Worm (Caenorhabditis elegans) whole organism, L4 larva: ENCODE results near the gene F53A10.2.
A peak's percentile ranks its signal among the peaks of the same experiment; 100 is the strongest.

Experiments used
- F10B5.3 ChIP-seq: sonication (generic microtip); optimal IDR thresholded peaks from 2 replicates; lab custom pipeline; 2016; ENCODE audit warnings: mild to moderate bottlenecking, missing genetic modification characterization, missing compliant biosample characterization
- F44E2.7 ChIP-seq: fragments of 200-800 bp; sonication (Bioruptor generic); IDR thresholded peaks from 2 replicates; pipeline ENCODE4 v2.1.2; 2022; ENCODE audit warnings: missing genetic modification characterization, missing compliant biosample characterization
- R02D3.7 ChIP-seq: fragments of 150-350 bp; sonication (generic microtip); optimal IDR thresholded peaks from 3 replicates; lab custom pipeline; 2014; ENCODE audit warnings: missing biosample characterization, missing genetic modification characterization
- T26A8.4 ChIP-seq: fragments of 200-800 bp; sonication (Bioruptor generic); IDR thresholded peaks from 2 replicates; pipeline ENCODE4 v1.3.6; 2022; ENCODE audit warnings: missing genetic modification characterization, missing compliant biosample characterization
- Y48G9A.11 ChIP-seq: fragments of 200-800 bp; sonication (Bioruptor generic); IDR thresholded peaks from 2 replicates; pipeline ENCODE4 v1.3.6; 2022; ENCODE audit warnings: missing genetic modification reagents, missing genetic modification characterization, missing compliant biosample characterization
- aha-1 ChIP-seq: fragments of 150-350 bp; peaks from one replicate; lab custom pipeline; 2014; ENCODE audit warnings: missing biosample characterization, missing genetic modification characterization
- ama-1 ChIP-seq: fragments of 150-350 bp; optimal IDR thresholded peaks from 2 replicates; lab custom pipeline; 2014; ENCODE audit warnings: inconsistent platforms, mixed read lengths
- arid-1 ChIP-seq: fragments of 200-800 bp; sonication (Bioruptor generic); conservative IDR thresholded peaks from 2 replicates; pipeline ENCODE4 v1.3.6; 2022; ENCODE audit warnings: missing genetic modification reagents, missing genetic modification characterization, missing compliant biosample characterization
- ceh-20 ChIP-seq: fragments of 200-800 bp; sonication (Bioruptor generic); IDR thresholded peaks from 2 replicates; pipeline ENCODE4 v1.3.6; 2022; ENCODE audit warnings: missing genetic modification reagents, missing genetic modification characterization, missing compliant biosample characterization
- ceh-82 ChIP-seq: sonication (generic microtip); optimal IDR thresholded peaks from 2 replicates; lab custom pipeline; 2017; ENCODE audit warnings: missing biosample characterization, missing genetic modification characterization
- cey-2 ChIP-seq: sonication (generic microtip); optimal IDR thresholded peaks from 3 replicates; lab custom pipeline; 2017; ENCODE audit warnings: missing genetic modification characterization, mild to moderate bottlenecking, missing compliant biosample characterization, antibody characterized with exemption, borderline replicate concordance; ENCODE audit not compliant: insufficient read depth
- daf-16 ChIP-seq, 3 experiments: sonication (generic microtip); optimal IDR thresholded peaks; 2 replicates each; lab custom pipeline; 2016 to 2017; ENCODE audit warnings: missing genetic modification characterization in 3 of 3, missing genetic modification reagents in 3 of 3, mild to moderate bottlenecking in 2 of 3, missing compliant biosample characterization in 2 of 3, missing biosample characterization in 1 of 3, moderate library complexity in 1 of 3
- daf-19 ChIP-seq: fragments of 200-800 bp; sonication (Bioruptor generic); conservative IDR thresholded peaks from 2 replicates; pipeline ENCODE4 v1.3.6; 2022; ENCODE audit warnings: missing genetic modification characterization, missing compliant biosample characterization
- dmd-6 ChIP-seq: fragments of 200-800 bp; sonication (Bioruptor generic); IDR thresholded peaks from 2 replicates; pipeline ENCODE4 v1.3.6; 2022; ENCODE audit warnings: missing genetic modification reagents, missing genetic modification characterization, missing compliant biosample characterization
- duxl-1 ChIP-seq: sonication (generic microtip); optimal IDR thresholded peaks from 2 replicates; lab custom pipeline; 2016; ENCODE audit warnings: mild to moderate bottlenecking, missing genetic modification characterization, moderate library complexity, missing compliant biosample characterization; ENCODE audit not compliant: poor library complexity
- dve-1 ChIP-seq: sonication (generic microtip); optimal IDR thresholded peaks from 2 replicates; lab custom pipeline; 2017; ENCODE audit warnings: antibody characterized with exemption, mild to moderate bottlenecking, missing genetic modification characterization, missing compliant biosample characterization; ENCODE audit not compliant: insufficient read depth
- fos-1 ChIP-seq: fragments of 150-350 bp; optimal IDR thresholded peaks from 2 replicates; lab custom pipeline; 2014; ENCODE audit warnings: missing biosample characterization, missing genetic modification characterization
- hif-1 ChIP-seq, 2 experiments: sonication (generic microtip); optimal IDR thresholded peaks; 2 replicates each; lab custom pipeline; 2016 to 2017; ENCODE audit warnings: missing compliant biosample characterization in 2 of 2, missing genetic modification characterization in 2 of 2, missing genetic modification reagents in 2 of 2, missing genotype in 2 of 2, mild to moderate bottlenecking in 1 of 2
- hlh-11 ChIP-seq: fragments of 200-800 bp; sonication (Bioruptor generic); optimal IDR thresholded peaks from 2 replicates; lab custom pipeline; 2018; ENCODE audit warnings: mild to moderate bottlenecking, missing genetic modification characterization, missing compliant biosample characterization
- hmg-1.1 ChIP-seq: fragments of 200-800 bp; sonication (Bioruptor generic); IDR thresholded peaks from 2 replicates; pipeline ENCODE4 v1.3.6; 2022; ENCODE audit warnings: missing genetic modification reagents, missing genetic modification characterization, missing compliant biosample characterization
- jun-1 ChIP-seq: fragments of 150-350 bp; optimal IDR thresholded peaks from 2 replicates; lab custom pipeline; 2014; ENCODE audit warnings: missing biosample characterization, missing genetic modification reagents, missing genetic modification characterization
- lim-7 ChIP-seq: fragments of 200-800 bp; sonication (Bioruptor generic); IDR thresholded peaks from 2 replicates; pipeline ENCODE4 v1.3.6; 2022; ENCODE audit warnings: missing genetic modification characterization, missing compliant biosample characterization
- lin-13 ChIP-seq: fragments of 150-350 bp; optimal IDR thresholded peaks from 2 replicates; lab custom pipeline; 2014; ENCODE audit warnings: missing biosample characterization, missing genetic modification reagents, missing genetic modification characterization
- lin-38 ChIP-seq: fragments of 200-800 bp; sonication (Bioruptor generic); IDR thresholded peaks from 2 replicates; pipeline ENCODE4 v1.3.6; 2022; ENCODE audit warnings: missing genetic modification reagents, missing genetic modification characterization, missing compliant biosample characterization
- lin-39 ChIP-seq: fragments of 150-350 bp; optimal IDR thresholded peaks from 2 replicates; lab custom pipeline; 2014; ENCODE audit warnings: missing biosample characterization, missing genetic modification reagents, missing genetic modification characterization
- mxl-2 ChIP-seq: fragments of 200-800 bp; sonication (Bioruptor generic); conservative IDR thresholded peaks from 2 replicates; pipeline ENCODE4 v1.3.6; 2022; ENCODE audit warnings: missing genetic modification reagents, missing genetic modification characterization, missing compliant biosample characterization
- nhr-111 ChIP-seq: fragments of 200-800 bp; sonication (Bioruptor generic); optimal IDR thresholded peaks from 2 replicates; lab custom pipeline; 2018; ENCODE audit warnings: mild to moderate bottlenecking, missing genetic modification characterization, missing compliant biosample characterization
- nhr-28 ChIP-seq: fragments of 150-350 bp; optimal IDR thresholded peaks from 2 replicates; lab custom pipeline; 2014; ENCODE audit warnings: missing biosample characterization, missing genetic modification characterization
- nhr-48 ChIP-seq: sonication (generic microtip); optimal IDR thresholded peaks from 2 replicates; lab custom pipeline; 2016; ENCODE audit warnings: mild to moderate bottlenecking, missing genetic modification characterization, missing compliant biosample characterization
- nhr-6 ChIP-seq: fragments of 150-350 bp; optimal IDR thresholded peaks from 2 replicates; lab custom pipeline; 2014; ENCODE audit warnings: missing biosample characterization, missing genetic modification characterization
- nhr-77 ChIP-seq: fragments of 150-350 bp; optimal IDR thresholded peaks from 2 replicates; lab custom pipeline; 2014; ENCODE audit warnings: missing biosample characterization, missing genetic modification characterization
- php-3 ChIP-seq: fragments of 200-800 bp; sonication (Bioruptor generic); IDR thresholded peaks from 2 replicates; pipeline ENCODE4 v1.3.6; 2022; ENCODE audit warnings: missing genetic modification reagents, missing genetic modification characterization, missing compliant biosample characterization
- pqm-1 ChIP-seq: sonication (generic microtip); optimal IDR thresholded peaks from 2 replicates; lab custom pipeline; 2017; ENCODE audit warnings: missing biosample characterization, missing genetic modification characterization
- sdz-12 ChIP-seq: fragments of 200-800 bp; sonication (Bioruptor generic); optimal IDR thresholded peaks from 2 replicates; lab custom pipeline; 2018; ENCODE audit warnings: mild to moderate bottlenecking, missing genetic modification characterization, missing compliant biosample characterization
- snpc-1.2 ChIP-seq: fragments of 200-800 bp; sonication (Bioruptor generic); IDR thresholded peaks from 2 replicates; pipeline ENCODE4 v1.3.6; 2022; ENCODE audit warnings: missing genetic modification reagents, missing genetic modification characterization, missing compliant biosample characterization
- tag-97 ChIP-seq: fragments of 200-800 bp; sonication (Bioruptor generic); IDR thresholded peaks from 2 replicates; pipeline ENCODE4 v1.3.6; 2022; ENCODE audit warnings: missing genetic modification characterization, missing compliant biosample characterization
- unc-130 ChIP-seq: sonication (generic microtip); optimal IDR thresholded peaks from 2 replicates; lab custom pipeline; 2016; ENCODE audit warnings: missing genetic modification reagents, missing genetic modification characterization, missing compliant biosample characterization
- unc-39 ChIP-seq: sonication (generic microtip); optimal IDR thresholded peaks from 2 replicates; lab custom pipeline; 2017; ENCODE audit warnings: missing biosample characterization, missing genetic modification characterization
- unc-62 ChIP-seq, 3 experiments: fragments of 150-350 bp in 1 of 3; sonication (generic microtip); optimal IDR thresholded peaks in 2 of 3; peaks in 1 of 3; 1 replicate in 1 of 3; 2 replicates in 2 of 3; lab custom pipeline; 2014 to 2017; ENCODE audit warnings: missing biosample characterization in 3 of 3, missing genetic modification characterization in 3 of 3, missing genetic modification reagents in 3 of 3, missing genotype in 1 of 3
- zfp-2 ChIP-seq: sonication (generic microtip); optimal IDR thresholded peaks from 2 replicates; lab custom pipeline; 2016; ENCODE audit warnings: mild to moderate bottlenecking, missing genetic modification characterization, missing compliant biosample characterization
- zip-11 ChIP-seq: fragments of 200-800 bp; sonication (Bioruptor generic); IDR thresholded peaks from 2 replicates; pipeline ENCODE4 v1.3.6; 2022; ENCODE audit warnings: missing genetic modification characterization, missing compliant biosample characterization

F53A10.2 gene

DNA sequence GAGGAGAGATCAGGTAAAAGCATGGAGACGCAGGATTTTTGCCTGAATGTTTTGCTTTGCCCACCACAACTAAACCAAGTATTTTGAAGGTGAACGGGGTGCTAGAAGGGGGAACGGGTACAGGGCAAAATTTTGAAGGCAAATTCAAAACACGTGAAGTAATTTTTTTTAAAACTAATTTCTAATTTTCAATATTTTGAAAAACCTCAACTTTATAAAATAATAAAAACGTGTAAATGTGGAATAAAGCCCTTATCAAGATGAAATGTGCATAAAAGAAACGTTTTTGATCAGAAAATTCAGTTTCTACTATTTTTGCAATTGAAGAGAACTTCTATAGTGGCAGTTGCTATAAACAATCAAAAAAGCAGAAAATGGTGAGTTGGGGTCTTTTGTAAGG, 58.5 kb downstream of the F53A10.2 start, which contains the start of gene clec-119:
TSS of gene clec-119 (plus strand) at position 301 of the 400 bp plus-strand sequence.
- TF ChIP-seq F44E2.7 (no peak), ceh-82 (tag; lab: Kevin White, UChicago) (no peak), lin-39 (tag; lab: Kevin White, UChicago) (no peak), nhr-48 (no peak), nhr-111 (GFP tag; lab: Kevin White, UChicago) (no peak), snpc-1.2 (no peak), jun-1 (tag; lab: Kevin White, UChicago) (no peak), lin-13 (GFP tag; lab: Kevin White, UChicago) (no peak), Y48G9A.11 (GFP tag; lab: Robert Waterston, UW) (no peak), arid-1 (GFP tag; lab: Robert Waterston, UW) (no peak), T26A8.4 (GFP tag; lab: Robert Waterston, UW) (no peak), F10B5.3 (no peak), zfp-2 (tag; lab: Kevin White, UChicago) (no peak), nhr-77 (tag; lab: Kevin White, UChicago) (no peak), dmd-6 (GFP tag; lab: Robert Waterston, UW) (no peak), fos-1 (tag; lab: Kevin White, UChicago) (no peak), tag-97 (no peak), dve-1 (tag; lab: Kevin White, UChicago) (no peak), zip-11 (GFP tag; lab: Robert Waterston, UW) (no peak)

DNA sequence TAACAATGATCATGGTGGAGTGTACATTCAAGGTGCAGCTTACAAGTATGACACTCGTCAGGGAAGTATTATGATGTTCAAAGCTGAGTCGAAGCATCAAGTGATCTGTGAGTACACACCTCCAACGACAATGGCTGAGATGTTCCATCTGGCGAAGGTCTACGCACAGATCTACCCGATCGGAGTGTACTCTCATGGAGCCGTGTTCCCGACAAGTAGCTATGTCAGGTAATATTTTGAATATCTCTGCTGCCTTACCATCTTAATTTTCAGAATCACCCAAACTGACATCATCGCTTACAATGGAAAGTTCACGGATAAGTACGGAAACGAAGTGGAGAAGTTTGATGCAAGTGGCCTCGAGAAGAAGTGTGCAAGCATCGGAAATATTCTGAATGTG, 59.6 kb downstream of the F53A10.2 start:
- TF ChIP-seq aha-1 (tag; lab: Kevin White, UChicago) (no peak), hlh-11 (tag; lab: Kevin White, UChicago) (no peak), unc-62 (GFP tag; optimal IDR thresholded peaks at IDR 0.05 in 1 of 2; lab: Kevin White, UChicago) (peak in 1 of 2 experiments; percentile 93), unc-62 (tag; optimal IDR thresholded peaks at IDR 0.05; lab: Kevin White, UChicago) (no peak)

DNA sequence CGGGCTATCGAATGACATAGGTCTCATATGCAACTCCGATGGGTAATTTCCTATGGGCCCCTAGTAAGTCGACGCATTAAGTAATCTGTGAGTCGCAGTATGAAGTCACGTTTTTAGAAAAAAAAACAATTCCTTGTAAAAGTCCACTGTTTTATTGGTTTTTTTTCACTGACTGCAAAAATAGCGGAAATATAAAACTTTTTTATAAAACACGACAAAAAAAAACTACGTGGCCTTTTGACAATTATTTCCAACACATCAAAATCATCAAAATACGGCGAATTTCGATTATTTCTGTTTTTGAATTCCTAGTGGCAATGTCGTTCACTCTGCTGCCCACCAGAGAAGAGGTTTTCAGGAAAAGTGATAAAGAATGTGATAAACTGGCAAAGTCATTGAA, 61.5 kb downstream of the F53A10.2 start, which contains the start of gene clpr-2:
TSS of gene clpr-2 (plus strand) at position 301 of the 400 bp plus-strand sequence.
- TF ChIP-seq ceh-20 (GFP tag; lab: Robert Waterston, UW) (no peak), lin-39 (tag; lab: Kevin White, UChicago) (no peak), nhr-77 (tag; lab: Kevin White, UChicago) (no peak), daf-16 (GFP tag; optimal IDR thresholded peaks at IDR 0.05; lab: Kevin White, UChicago) (no peak), daf-16 (tag; optimal IDR thresholded peaks at IDR 0.05; lab: Kevin White, UChicago) (no peak), F44E2.7 (no peak), ama-1 (lab: Kevin White, UChicago) (no peak), duxl-1 (tag; lab: Kevin White, UChicago) (no peak), hif-1 (tag; optimal IDR thresholded peaks at IDR 0.05; lab: Kevin White, UChicago) (no peak), hmg-1.1 (GFP tag; lab: Robert Waterston, UW) (no peak), unc-130 (GFP tag; lab: Kevin White, UChicago) (no peak), nhr-6 (tag; lab: Kevin White, UChicago) (no peak), lin-38 (no peak), mxl-2 (no peak), sdz-12 (GFP tag; lab: Kevin White, UChicago) (no peak)

DNA sequence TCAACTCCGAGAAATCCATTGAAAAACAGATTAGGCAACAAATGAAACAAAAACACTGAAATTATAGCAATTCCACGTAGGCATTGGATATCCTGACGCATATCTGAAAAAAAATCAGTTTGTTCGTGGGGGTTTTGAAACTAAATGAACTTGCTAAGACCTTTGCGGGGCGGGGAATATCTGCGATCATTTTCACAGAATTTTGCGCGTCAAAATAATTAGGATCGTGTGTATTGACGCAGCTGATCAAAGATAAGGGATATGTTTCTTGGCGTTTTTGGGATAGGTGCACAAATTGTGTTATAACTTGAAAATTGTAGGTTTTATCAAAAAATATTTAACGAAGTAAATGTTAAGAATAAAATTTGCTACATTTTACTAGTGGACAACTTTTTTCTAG, 69.6 kb downstream of the F53A10.2 start, which contains the start of gene oac-30:
TSS of gene oac-30 (minus strand) at position 101 of the 400 bp plus-strand sequence.
- TF ChIP-seq zfp-2 (tag; lab: Kevin White, UChicago) (no peak), ama-1 (lab: Kevin White, UChicago) (no peak), cey-2 (tag; lab: Kevin White, UChicago) (no peak), daf-19 (GFP tag; lab: Robert Waterston, UW) (no peak), pqm-1 (tag; lab: Kevin White, UChicago) (no peak), lim-7 (GFP tag; lab: Robert Waterston, UW) (no peak), php-3 (no peak), sdz-12 (GFP tag; lab: Kevin White, UChicago) (no peak), unc-39 (tag; lab: Kevin White, UChicago) (no peak), nhr-28 (tag; lab: Kevin White, UChicago) (no peak), F44E2.7 (no peak), zip-11 (GFP tag; lab: Robert Waterston, UW) (no peak), R02D3.7 (tag; lab: Kevin White, UChicago) (no peak)
